Worm (Caenorhabditis elegans) whole organism, L4 larva: Measurements from ENCODE around the gene mpdu-1.

Experiments used
- F37D6.2 ChIP-seq: sonication (generic microtip); optimal IDR thresholded peaks from 2 replicates; lab custom pipeline; 2016; ENCODE audit warnings: mild to moderate bottlenecking, missing genetic modification characterization, missing compliant biosample characterization
- F49E8.2 ChIP-seq: sonication (generic microtip); optimal IDR thresholded peaks from 2 replicates; lab custom pipeline; 2016; ENCODE audit warnings: missing compliant biosample characterization, mild to moderate bottlenecking, missing genetic modification characterization, borderline replicate concordance
- Y75B8A.6 ChIP-seq: fragments of 200-800 bp; sonication (Bioruptor generic); IDR thresholded peaks from 2 replicates; pipeline ENCODE4 v1.3.6; 2022; ENCODE audit warnings: missing genetic modification reagents, missing genetic modification characterization, missing compliant biosample characterization
- aha-1 ChIP-seq: fragments of 150-350 bp; peaks from one replicate; lab custom pipeline; 2014; ENCODE audit warnings: missing biosample characterization, missing genetic modification characterization
- ceh-20 ChIP-seq: fragments of 200-800 bp; sonication (Bioruptor generic); IDR thresholded peaks from 2 replicates; pipeline ENCODE4 v1.3.6; 2022; ENCODE audit warnings: missing genetic modification reagents, missing genetic modification characterization, missing compliant biosample characterization
- ceh-28 ChIP-seq: fragments of 150-350 bp; optimal IDR thresholded peaks from 2 replicates; lab custom pipeline; 2014; ENCODE audit warnings: missing biosample characterization, missing genetic modification reagents, missing genetic modification characterization
- cey-2 ChIP-seq: sonication (generic microtip); optimal IDR thresholded peaks from 3 replicates; lab custom pipeline; 2017; ENCODE audit warnings: missing genetic modification characterization, mild to moderate bottlenecking, missing compliant biosample characterization, antibody characterized with exemption, borderline replicate concordance; ENCODE audit not compliant: insufficient read depth
- ctbp-1 ChIP-seq: fragments of 200-800 bp; sonication (Bioruptor generic); IDR thresholded peaks from 2 replicates; pipeline ENCODE4 v1.3.6; 2022; ENCODE audit warnings: missing genetic modification reagents, missing genetic modification characterization, missing compliant biosample characterization
- daf-12 ChIP-seq: fragments of 150-350 bp; optimal IDR thresholded peaks from 2 replicates; lab custom pipeline; 2014; ENCODE audit warnings: missing biosample characterization, missing genetic modification reagents, missing genetic modification characterization
- daf-16 ChIP-seq, 3 experiments: sonication (generic microtip); optimal IDR thresholded peaks; 2 replicates each; lab custom pipeline; 2016 to 2017; ENCODE audit warnings: missing genetic modification characterization in 3 of 3, missing genetic modification reagents in 3 of 3, mild to moderate bottlenecking in 2 of 3, missing compliant biosample characterization in 2 of 3, missing biosample characterization in 1 of 3, moderate library complexity in 1 of 3
- dmd-6 ChIP-seq: fragments of 200-800 bp; sonication (Bioruptor generic); IDR thresholded peaks from 2 replicates; pipeline ENCODE4 v1.3.6; 2022; ENCODE audit warnings: missing genetic modification reagents, missing genetic modification characterization, missing compliant biosample characterization
- dmd-8 ChIP-seq: fragments of 200-800 bp; sonication (Bioruptor generic); IDR thresholded peaks from 2 replicates; pipeline ENCODE4 v1.3.6; 2022; ENCODE audit warnings: missing genetic modification characterization, missing compliant biosample characterization
- egl-43 ChIP-seq: fragments of 200-800 bp; sonication (Bioruptor generic); IDR thresholded peaks from 2 replicates; pipeline ENCODE4 v1.3.6; 2022; ENCODE audit warnings: missing genetic modification reagents, missing genetic modification characterization, missing compliant biosample characterization
- hif-1 ChIP-seq, 2 experiments: sonication (generic microtip); optimal IDR thresholded peaks; 2 replicates each; lab custom pipeline; 2016 to 2017; ENCODE audit warnings: missing compliant biosample characterization in 2 of 2, missing genetic modification characterization in 2 of 2, missing genetic modification reagents in 2 of 2, missing genotype in 2 of 2, mild to moderate bottlenecking in 1 of 2
- hmg-1.1 ChIP-seq: fragments of 200-800 bp; sonication (Bioruptor generic); IDR thresholded peaks from 2 replicates; pipeline ENCODE4 v1.3.6; 2022; ENCODE audit warnings: missing genetic modification reagents, missing genetic modification characterization, missing compliant biosample characterization
- lim-7 ChIP-seq: fragments of 200-800 bp; sonication (Bioruptor generic); IDR thresholded peaks from 2 replicates; pipeline ENCODE4 v1.3.6; 2022; ENCODE audit warnings: missing genetic modification characterization, missing compliant biosample characterization
- lir-3 ChIP-seq: sonication (generic microtip); optimal IDR thresholded peaks from 2 replicates; lab custom pipeline; 2016; ENCODE audit warnings: mild to moderate bottlenecking, missing genetic modification characterization, missing compliant biosample characterization
- madf-9 ChIP-seq: fragments of 200-800 bp; sonication (Bioruptor generic); conservative IDR thresholded peaks from 2 replicates; pipeline ENCODE4 v1.3.6; 2022; ENCODE audit warnings: missing genetic modification reagents, missing genetic modification characterization, missing compliant biosample characterization
- mep-1 ChIP-seq: fragments of 150-350 bp; sonication (generic microtip); optimal IDR thresholded peaks from 3 replicates; lab custom pipeline; 2014; ENCODE audit warnings: missing biosample characterization, missing genetic modification characterization
- nhr-237 ChIP-seq: sonication (generic microtip); optimal IDR thresholded peaks from 2 replicates; lab custom pipeline; 2017; ENCODE audit warnings: missing biosample characterization, missing genetic modification characterization
- nhr-25 ChIP-seq: sonication (generic microtip); optimal IDR thresholded peaks from 2 replicates; lab custom pipeline; 2017; ENCODE audit warnings: missing genetic modification characterization, mild to moderate bottlenecking, missing compliant biosample characterization, antibody characterized with exemption, moderate library complexity, borderline replicate concordance; ENCODE audit not compliant: insufficient read depth
- nhr-28 ChIP-seq: fragments of 150-350 bp; optimal IDR thresholded peaks from 2 replicates; lab custom pipeline; 2014; ENCODE audit warnings: missing biosample characterization, missing genetic modification characterization
- nhr-41 ChIP-seq: fragments of 200-800 bp; sonication (Bioruptor generic); IDR thresholded peaks from 2 replicates; pipeline ENCODE4 v1.3.6; 2022; ENCODE audit warnings: missing genetic modification reagents, missing genetic modification characterization, missing compliant biosample characterization
- nhr-42 ChIP-seq: fragments of 200-800 bp; sonication (Bioruptor generic); IDR thresholded peaks from 2 replicates; pipeline ENCODE4 v1.3.6; 2022; ENCODE audit warnings: missing genetic modification characterization, missing compliant biosample characterization
- nhr-76 ChIP-seq: fragments of 150-350 bp; optimal IDR thresholded peaks from 2 replicates; lab custom pipeline; 2014; ENCODE audit warnings: missing biosample characterization, missing genetic modification characterization
- rbr-2 ChIP-seq: sonication (generic microtip); optimal IDR thresholded peaks from 2 replicates; lab custom pipeline; 2016; ENCODE audit warnings: missing genotype, missing genetic modification characterization, missing compliant biosample characterization
- saeg-2 ChIP-seq: fragments of 200-800 bp; sonication (Bioruptor generic); IDR thresholded peaks from 2 replicates; pipeline ENCODE4 v1.3.6; 2022; ENCODE audit warnings: missing genetic modification reagents, missing genetic modification characterization, missing compliant biosample characterization
- sdz-12 ChIP-seq: fragments of 200-800 bp; sonication (Bioruptor generic); optimal IDR thresholded peaks from 2 replicates; lab custom pipeline; 2018; ENCODE audit warnings: mild to moderate bottlenecking, missing genetic modification characterization, missing compliant biosample characterization
- set-16 ChIP-seq: fragments of 200-800 bp; sonication (Bioruptor generic); IDR thresholded peaks from 2 replicates; pipeline ENCODE4 v1.3.6; 2022; ENCODE audit warnings: missing genetic modification reagents, missing genetic modification characterization, missing compliant biosample characterization
- snpc-4 ChIP-seq: fragments of 150-350 bp; optimal IDR thresholded peaks from 2 replicates; lab custom pipeline; 2014; ENCODE audit warnings: missing biosample characterization, missing genetic modification characterization
- unc-62 ChIP-seq, 3 experiments: fragments of 150-350 bp in 1 of 3; sonication (generic microtip); optimal IDR thresholded peaks in 2 of 3; peaks in 1 of 3; 1 replicate in 1 of 3; 2 replicates in 2 of 3; lab custom pipeline; 2014 to 2017; ENCODE audit warnings: missing biosample characterization in 3 of 3, missing genetic modification characterization in 3 of 3, missing genetic modification reagents in 3 of 3, missing genotype in 1 of 3
- vab-7 ChIP-seq: fragments of 200-800 bp; sonication (Bioruptor generic); IDR thresholded peaks from 2 replicates; pipeline ENCODE4 v1.3.6; 2022; ENCODE audit warnings: missing genetic modification reagents, missing genetic modification characterization, missing compliant biosample characterization
- ztf-11 ChIP-seq: fragments of 150-350 bp; optimal IDR thresholded peaks from 2 replicates; lab custom pipeline; 2014; ENCODE audit warnings: missing biosample characterization, missing genetic modification characterization

The mpdu-1 gene

ce11 chrV:8402392-8402791 is 43.4 kb upstream of the mpdu-1 start, which contains the start of gene F52E1.9 (continued):
- TF ChIP-seq nhr-41 (no peak), lim-7 (GFP tag; lab: Robert Waterston, UW) (no peak)

DNA sequence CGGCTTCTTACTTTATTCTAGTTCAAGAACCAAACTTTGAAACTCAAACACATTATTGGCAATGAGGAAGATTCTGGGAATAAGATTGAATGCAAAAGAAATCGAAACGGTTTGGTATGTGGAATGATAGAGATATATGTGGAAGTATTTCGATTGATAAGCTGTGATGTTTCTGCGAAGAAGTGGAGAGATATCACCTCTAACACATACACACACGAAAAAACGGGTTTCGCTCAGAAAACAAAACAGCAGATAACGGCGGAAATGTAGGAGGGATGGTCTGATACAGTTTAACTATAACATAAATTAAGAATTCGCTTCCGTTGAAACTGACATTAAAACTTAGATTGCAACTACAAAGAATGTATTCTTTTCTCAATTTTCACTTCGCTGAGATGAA is 42.3 kb upstream of the mpdu-1 start:
- no peak for TF ChIP-seq F37D6.2 (tag; lab: Kevin White, UChicago)
- TF ChIP-seq rbr-2 (tag; lab: Kevin White, UChicago), result no peak
- TF ChIP-seq madf-9 (GFP tag; lab: Robert Waterston, UW), result no peak
- peak in 1 of 2 experiments; percentile 45 for TF ChIP-seq unc-62 (GFP tag; optimal IDR thresholded peaks at IDR 0.05 in 1 of 2; lab: Kevin White, UChicago)
- TF ChIP-seq unc-62 (tag; optimal IDR thresholded peaks at IDR 0.05; lab: Kevin White, UChicago), result no peak
- no peak for TF ChIP-seq ztf-11
- TF ChIP-seq mep-1 (tag; lab: Kevin White, UChicago), result no peak
- no peak for TF ChIP-seq ceh-28 (tag; lab: Kevin White, UChicago)
- no peak for TF ChIP-seq nhr-76 (tag; lab: Kevin White, UChicago)
- no peak for TF ChIP-seq hif-1 (tag; optimal IDR thresholded peaks at IDR 0.05; lab: Kevin White, UChicago)
- TF ChIP-seq hmg-1.1 (GFP tag; lab: Robert Waterston, UW), result no peak
- TF ChIP-seq nhr-42 (GFP tag; lab: Robert Waterston, UW), result no peak
- TF ChIP-seq egl-43, result no peak
- TF ChIP-seq ceh-20 (GFP tag; lab: Robert Waterston, UW), result no peak
- TF ChIP-seq snpc-4 (tag; lab: Kevin White, UChicago), result no peak
- TF ChIP-seq nhr-28, result peak; percentile 52

DNA sequence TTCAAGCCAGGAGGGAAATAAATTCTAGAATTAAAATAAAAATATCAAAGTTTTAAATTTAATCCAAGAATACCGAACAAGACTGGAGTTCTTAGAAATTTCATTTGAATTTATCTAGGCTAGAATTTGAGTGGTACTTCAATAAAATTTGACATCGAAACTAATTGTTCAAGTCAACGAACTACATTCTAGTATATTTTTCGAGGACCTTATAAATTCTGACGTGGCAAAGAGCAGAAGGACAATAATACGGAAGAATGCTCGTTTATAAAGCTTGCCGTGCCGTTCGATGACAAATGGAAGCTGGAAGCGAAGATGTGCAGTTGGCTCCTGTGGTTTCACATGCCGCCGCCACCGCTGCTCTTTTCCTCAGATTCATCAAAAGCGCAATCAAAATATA is 41.8 kb upstream of the mpdu-1 start:
- TF ChIP-seq sdz-12 (no peak), aha-1 (peak; percentile 92), snpc-4 (tag; lab: Kevin White, UChicago) (no peak), saeg-2 (GFP tag; lab: Robert Waterston, UW) (no peak), nhr-41 (no peak), F49E8.2 (tag; lab: Kevin White, UChicago) (no peak), dmd-8 (no peak), ctbp-1 (no peak)

ce11 chrV:8394357-8394850 is 35.4 kb upstream of the mpdu-1 start, which contains the start of the genes pho-6 and F52E1.3:
TSS of gene pho-6 (minus strand) at chrV:8394457.
TSS of gene F52E1.3 (plus strand) at chrV:8394800.
- no peak for TF ChIP-seq set-16
- TF ChIP-seq dmd-6 (GFP tag; lab: Robert Waterston, UW), result no peak
- TF ChIP-seq mep-1 (tag; lab: Kevin White, UChicago), result no peak
- TF ChIP-seq daf-12, result no peak
- no peak for TF ChIP-seq nhr-237 (tag; lab: Kevin White, UChicago)
- no peak for TF ChIP-seq daf-16 (GFP tag; optimal IDR thresholded peaks at IDR 0.05; lab: Kevin White, UChicago)
- TF ChIP-seq daf-16 (tag; optimal IDR thresholded peaks at IDR 0.05; lab: Kevin White, UChicago), result no peak
- no peak for TF ChIP-seq vab-7 (GFP tag; lab: Robert Waterston, UW)
- TF ChIP-seq lir-3, result no peak
- TF ChIP-seq nhr-76 (tag; lab: Kevin White, UChicago), result no peak
- no peak for TF ChIP-seq egl-43
- no peak for TF ChIP-seq nhr-25 (tag; lab: Kevin White, UChicago)
- no peak for TF ChIP-seq ceh-20 (GFP tag; lab: Robert Waterston, UW)

ce11 chrV:8389307-8389706 is 30.3 kb upstream of the mpdu-1 start:
- TF ChIP-seq aha-1 (peak; percentile 95), Y75B8A.6 (GFP tag; lab: Robert Waterston, UW) (no peak), cey-2 (tag; lab: Kevin White, UChicago) (no peak)
